Fruit fly (Drosophila melanogaster): ENCODE results near the gene CG31373.
A peak's percentile ranks its signal among the peaks of the same experiment; 100 is the strongest.

The CG31373 gene

dm6 chr3R:10675101-10675500, 34.1 kb downstream of the CG31373 start (continued):
- no peak for TF ChIP-seq CkIIα-i1 (GFP tag; IDR thresholded peaks at IDR 0.05)
- no peak for TF ChIP-seq CG6175 (GFP tag; IDR thresholded peaks at IDR 0.05)
- TF ChIP-seq CG18599 (GFP tag; optimal IDR thresholded peaks at IDR 0.05), result peak; percentile 54
- no peak for TF ChIP-seq fru (optimal IDR thresholded peaks at IDR 0.05)
- peak in 1 of 2 experiments; percentile 64 for TF ChIP-seq insv (GFP tag; optimal IDR thresholded peaks at IDR 0.05)
- no peak for TF ChIP-seq usp (GFP tag; optimal IDR thresholded peaks at IDR 0.05)
- TF ChIP-seq psq (GFP tag; optimal IDR thresholded peaks at IDR 0.05), result no peak
- peak; percentile 24 for TF ChIP-seq Hsf (GFP tag; optimal IDR thresholded peaks at IDR 0.05)
- TF ChIP-seq CG11723 (GFP tag; optimal IDR thresholded peaks at IDR 0.05), result no peak
- TF ChIP-seq Ada2b (GFP tag; IDR thresholded peaks at IDR 0.05), result no peak
- TF ChIP-seq CG1602 (GFP tag; optimal IDR thresholded peaks at IDR 0.05), result no peak
- no peak for TF ChIP-seq Sin3A (optimal IDR thresholded peaks at IDR 0.05)
- TF ChIP-seq crp (GFP tag; optimal IDR thresholded peaks at IDR 0.05), result no peak
- TF ChIP-seq nau (GFP tag; optimal IDR thresholded peaks at IDR 0.05), result no peak
- TF ChIP-seq chm (GFP tag; IDR thresholded peaks at IDR 0.05), result no peak
- TF ChIP-seq HLH54F (GFP tag; optimal IDR thresholded peaks at IDR 0.05), result peak; percentile 50
- TF ChIP-seq CG15601 (tag; optimal IDR thresholded peaks at IDR 0.05), result peak; percentile 100
- no peak for TF ChIP-seq CG10147 (GFP tag; optimal IDR thresholded peaks at IDR 0.05)
- TF ChIP-seq Ssrp (tag; optimal IDR thresholded peaks at IDR 0.05), result no peak
- TF ChIP-seq CG6813 (GFP tag; optimal IDR thresholded peaks at IDR 0.05), result no peak
- peak; percentile 73 for TF ChIP-seq caup (GFP tag; optimal IDR thresholded peaks at IDR 0.05; ENCODE audit: severe bottlenecking)
- peak; percentile 59 for TF ChIP-seq scrt (GFP tag; optimal IDR thresholded peaks at IDR 0.05)
- no peak for TF ChIP-seq CG12104 (GFP tag; optimal IDR thresholded peaks at IDR 0.05)
- TF ChIP-seq luna (GFP tag; optimal IDR thresholded peaks at IDR 0.05), result peak; percentile 13
- peak; percentile 65 for TF ChIP-seq CG8478 (optimal IDR thresholded peaks at IDR 0.05)
- TF ChIP-seq ATbp (GFP tag; optimal IDR thresholded peaks at IDR 0.05), result no peak
- no peak for TF ChIP-seq Nf-YB (GFP tag; optimal IDR thresholded peaks at IDR 0.05)
- no peak for TF ChIP-seq CG8359 (GFP tag; optimal IDR thresholded peaks at IDR 0.05; ENCODE audit: borderline replicate concordance)
- no peak for TF ChIP-seq Xrp1 (GFP tag; IDR thresholded peaks at IDR 0.05)
- TF ChIP-seq gt (GFP tag; IDR thresholded peaks at IDR 0.05), result no peak
- TF ChIP-seq fu2 (GFP tag; optimal IDR thresholded peaks at IDR 0.05), result peak; percentile 23
- peak; percentile 67 for TF ChIP-seq vvl (GFP tag; IDR thresholded peaks at IDR 0.05)
- TF ChIP-seq Fer2 (tag; optimal IDR thresholded peaks at IDR 0.05), result no peak
- TF ChIP-seq CG11560 (tag; IDR thresholded peaks at IDR 0.05), result no peak
- TF ChIP-seq Spps (tag; optimal IDR thresholded peaks at IDR 0.05), result peak; percentile 25
- no peak for TF ChIP-seq fd102C (GFP tag; optimal IDR thresholded peaks at IDR 0.05)
- peak; percentile 51 for TF ChIP-seq CG6765 (GFP tag; optimal IDR thresholded peaks at IDR 0.05)
- TF ChIP-seq Atf6 (GFP tag; IDR thresholded peaks at IDR 0.05), result no peak
- peak; percentile 1 for TF ChIP-seq NfI (GFP tag; optimal IDR thresholded peaks at IDR 0.05)
- TF ChIP-seq ap (GFP tag; IDR thresholded peaks at IDR 0.05), result no peak
- TF ChIP-seq wek (GFP tag; optimal IDR thresholded peaks at IDR 0.05), result no peak
- TF ChIP-seq CG8089 (GFP tag; optimal IDR thresholded peaks at IDR 0.05), result no peak
- TF ChIP-seq CG14710 (tag; optimal IDR thresholded peaks at IDR 0.05), result peak; percentile 68
- TF ChIP-seq cas (GFP tag; IDR thresholded peaks at IDR 0.05), result 0 out of 2 replicates have a peak, but pooled peaks have one; percentile 28
- no peak for TF ChIP-seq CG4730 (GFP tag; IDR thresholded peaks at IDR 0.05)
- peak; percentile 88 for TF ChIP-seq Hmr (GFP tag; optimal IDR thresholded peaks at IDR 0.05)
- TF ChIP-seq CG18011 (GFP tag; optimal IDR thresholded peaks at IDR 0.05), result no peak
- no peak for TF ChIP-seq HLHmδ (GFP tag; optimal IDR thresholded peaks at IDR 0.05)
- TF ChIP-seq Dfd (GFP tag; optimal IDR thresholded peaks at IDR 0.05), result no peak
- no peak for TF ChIP-seq D19B (GFP tag; optimal IDR thresholded peaks at IDR 0.05)
- no peak for TF ChIP-seq ssp (GFP tag; IDR thresholded peaks at IDR 0.05)
- TF ChIP-seq trh (GFP tag; optimal IDR thresholded peaks at IDR 0.05), result no peak

Measured in whole organism, embryonic.